Fruit fly (Drosophila melanogaster) whole organism, embryonic: ENCODE data around the gene Glt.

ENCODE experiments used
- Atf3 ChIP-seq: fragments of 200-800 bp; sonication (Bioruptor generic); optimal IDR thresholded peaks from 3 replicates; lab custom pipeline; 2016; ENCODE audit warnings: missing biosample characterization, missing genetic modification characterization
- BEAF-32 ChIP-seq: fragments of 200-800 bp; sonication (Bioruptor generic); optimal IDR thresholded peaks from 3 replicates; lab custom pipeline; 2017; ENCODE audit warnings: missing biosample characterization, missing genetic modification characterization, mild to moderate bottlenecking, moderate library complexity, missing genetic modification reagents
- CG10543 ChIP-seq: fragments of 200-800 bp; sonication (Bioruptor generic); optimal IDR thresholded peaks from 3 replicates; lab custom pipeline; 2017; ENCODE audit warnings: missing biosample characterization, mild to moderate bottlenecking, missing genetic modification characterization, moderate library complexity
- CG12391 ChIP-seq: fragments of 200-800 bp; sonication (Bioruptor generic); optimal IDR thresholded peaks from 3 replicates; lab custom pipeline; 2018; ENCODE audit warnings: missing biosample characterization, mild to moderate bottlenecking, missing genetic modification characterization, moderate library complexity
- CG12659 ChIP-seq: fragments of 200-800 bp; sonication (Bioruptor generic); optimal IDR thresholded peaks from 3 replicates; lab custom pipeline; 2017; ENCODE audit warnings: mild to moderate bottlenecking, missing biosample characterization, missing genetic modification reagents, missing genetic modification characterization
- CG13287 ChIP-seq: fragments of 200-800 bp; sonication (Bioruptor generic); IDR thresholded peaks from 2 replicates; pipeline ENCODE4 v1.3.6; 2022; ENCODE audit warnings: missing biosample characterization, missing genetic modification characterization; ENCODE audit not compliant: partially characterized antibody
- CG13424 ChIP-seq: fragments of 200-800 bp; sonication (Bioruptor generic); optimal IDR thresholded peaks from 2 replicates; lab custom pipeline; 2019; ENCODE audit warnings: missing biosample characterization, mild to moderate bottlenecking, missing genetic modification characterization, moderate library complexity
- CG13775 ChIP-seq: fragments of 200-800 bp; sonication (Bioruptor generic); optimal IDR thresholded peaks from 3 replicates; lab custom pipeline; 2017; ENCODE audit warnings: missing biosample characterization, mild to moderate bottlenecking, missing genetic modification characterization
- CG14050 ChIP-seq: fragments of 200-800 bp; sonication (Bioruptor generic); IDR thresholded peaks from 3 replicates; pipeline ENCODE4 v1.3.6; 2022; ENCODE audit warnings: missing biosample characterization, missing genetic modification characterization
- CG14860 ChIP-seq: fragments of 200-800 bp; sonication (Bioruptor generic); IDR thresholded peaks from 3 replicates; pipeline ENCODE4 v1.3.6; 2022; ENCODE audit warnings: missing biosample characterization, missing genetic modification characterization; ENCODE audit not compliant: partially characterized antibody
- CG15073 ChIP-seq: fragments of 200-800 bp; sonication (Bioruptor generic); optimal IDR thresholded peaks from 2 replicates; lab custom pipeline; 2016; ENCODE audit warnings: missing biosample characterization, missing genetic modification characterization
- CG1529 ChIP-seq: fragments of 200-800 bp; sonication (Bioruptor generic); optimal IDR thresholded peaks from 3 replicates; lab custom pipeline; 2018; ENCODE audit warnings: missing biosample characterization, missing genetic modification characterization
- CG16813 ChIP-seq: fragments of 200-800 bp; sonication (Bioruptor generic); IDR thresholded peaks from 3 replicates; pipeline ENCODE4 v1.3.6; 2022; ENCODE audit warnings: missing biosample characterization, missing genetic modification characterization; ENCODE audit not compliant: partially characterized antibody
- CG17829 ChIP-seq: fragments of 200-800 bp; optimal IDR thresholded peaks from 2 replicates; lab custom pipeline; 2019; ENCODE audit warnings: missing biosample characterization, mild to moderate bottlenecking, missing genetic modification characterization, moderate library complexity
- CG18011 ChIP-seq: fragments of 200-800 bp; sonication (Bioruptor generic); optimal IDR thresholded peaks from 2 replicates; lab custom pipeline; 2017; ENCODE audit warnings: missing biosample characterization, missing genetic modification characterization, mild to moderate bottlenecking, moderate library complexity, missing genotype
- CG2678 ChIP-seq: fragments of 200-800 bp; sonication (Bioruptor generic); optimal IDR thresholded peaks from 3 replicates; lab custom pipeline; 2019; ENCODE audit warnings: missing biosample characterization, mild to moderate bottlenecking, missing genetic modification characterization, moderate library complexity
- CG30431 ChIP-seq: fragments of 200-800 bp; sonication (Bioruptor generic); optimal IDR thresholded peaks from 2 replicates; lab custom pipeline; 2017; ENCODE audit warnings: missing biosample characterization, missing genetic modification characterization
- CG32767 ChIP-seq: fragments of 200-800 bp; sonication (Bioruptor generic); IDR thresholded peaks from 2 replicates; pipeline ENCODE4 v1.3.6; 2022; ENCODE audit warnings: missing biosample characterization, missing genetic modification characterization
- CG6765 ChIP-seq: fragments of 200-800 bp; sonication (Bioruptor generic); optimal IDR thresholded peaks from 3 replicates; lab custom pipeline; 2017; ENCODE audit warnings: missing biosample characterization, mild to moderate bottlenecking, missing genetic modification characterization
- CG7372 ChIP-seq: fragments of 200-800 bp; sonication (Bioruptor generic); IDR thresholded peaks from 2 replicates; pipeline ENCODE4 v1.3.6; 2022; ENCODE audit warnings: missing biosample characterization, missing genetic modification characterization
- CG7928 ChIP-seq: fragments of 200-800 bp; sonication (Bioruptor generic); optimal IDR thresholded peaks from 2 replicates; lab custom pipeline; 2017; ENCODE audit warnings: missing biosample characterization, mild to moderate bottlenecking, missing genetic modification characterization
- CG8944 ChIP-seq: fragments of 200-800 bp; sonication (Bioruptor generic); optimal IDR thresholded peaks from 3 replicates; lab custom pipeline; 2016; ENCODE audit warnings: missing biosample characterization, missing genetic modification characterization
- CG9215 ChIP-seq: fragments of 200-800 bp; sonication (Bioruptor generic); IDR thresholded peaks from 2 replicates; pipeline ENCODE4 v1.3.6; 2022; ENCODE audit warnings: missing biosample characterization, missing genetic modification characterization
- CoRest ChIP-seq: fragments of 200-800 bp; sonication (Bioruptor generic); optimal IDR thresholded peaks from 3 replicates; lab custom pipeline; 2018; ENCODE audit warnings: missing biosample characterization, mild to moderate bottlenecking, missing genetic modification characterization, moderate library complexity
- D19A ChIP-seq: fragments of 200-800 bp; optimal IDR thresholded peaks from 3 replicates; lab custom pipeline; 2019; ENCODE audit warnings: missing biosample characterization, mild to moderate bottlenecking, missing genetic modification characterization, moderate library complexity
- Dll ChIP-seq: fragments of 200-800 bp; sonication (Bioruptor generic); IDR thresholded peaks from 4 replicates; pipeline ENCODE4 v1.3.6; 2022; ENCODE audit warnings: missing biosample characterization, missing genetic modification characterization; ENCODE audit not compliant: partially characterized antibody
- Dp ChIP-seq: fragments of 200-800 bp; sonication (Bioruptor generic); optimal IDR thresholded peaks from 2 replicates; lab custom pipeline; 2018; ENCODE audit warnings: missing biosample characterization, mild to moderate bottlenecking, missing genetic modification characterization, moderate library complexity
- Dref ChIP-seq: fragments of 200-800 bp; sonication (Bioruptor generic); IDR thresholded peaks from 2 replicates; pipeline ENCODE4 v1.3.6; 2022; ENCODE audit warnings: missing biosample characterization, missing genetic modification characterization
- Drgx ChIP-seq: fragments of 200-800 bp; sonication (Bioruptor generic); IDR thresholded peaks from 2 replicates; pipeline ENCODE4 v1.3.6; 2022; ENCODE audit warnings: missing biosample characterization, missing genetic modification characterization
- Ets65A ChIP-seq: fragments of 200-800 bp; sonication (Bioruptor generic); peaks from one replicate; lab custom pipeline; 2016; ENCODE audit warnings: missing biosample characterization, missing genetic modification characterization
- H2.0 ChIP-seq: fragments of 200-800 bp; sonication (Bioruptor generic); IDR thresholded peaks from 2 replicates; pipeline ENCODE4 v1.3.6; 2022; ENCODE audit warnings: missing biosample characterization, missing genetic modification characterization
- HLH54F ChIP-seq: fragments of 200-800 bp; sonication (Bioruptor generic); optimal IDR thresholded peaks from 3 replicates; lab custom pipeline; 2016; ENCODE audit warnings: missing biosample characterization, missing genetic modification characterization
- Usf ChIP-seq: fragments of 200-800 bp; sonication (Bioruptor generic); optimal IDR thresholded peaks from 2 replicates; lab custom pipeline; 2017; ENCODE audit warnings: missing genotype, missing biosample characterization, missing genetic modification characterization
- YL-1 ChIP-seq: fragments of 200-800 bp; sonication (Bioruptor generic); optimal IDR thresholded peaks from 3 replicates; lab custom pipeline; 2017; ENCODE audit warnings: missing biosample characterization, mild to moderate bottlenecking, missing genetic modification characterization
- ash1 ChIP-seq: fragments of 200-800 bp; sonication (Bioruptor generic); optimal IDR thresholded peaks from 2 replicates; lab custom pipeline; 2018; ENCODE audit warnings: missing biosample characterization, mild to moderate bottlenecking, missing genetic modification characterization
- crc ChIP-seq: fragments of 200-800 bp; sonication (Bioruptor generic); optimal IDR thresholded peaks from 2 replicates; lab custom pipeline; 2016; ENCODE audit warnings: missing biosample characterization, missing genetic modification characterization
- crp ChIP-seq, 2 experiments: fragments of 200-800 bp; sonication (Bioruptor generic); optimal IDR thresholded peaks; 2 replicates in 1 of 2; 3 replicates in 1 of 2; lab custom pipeline; 2017; ENCODE audit warnings: missing biosample characterization in 2 of 2, missing genetic modification characterization in 2 of 2, mild to moderate bottlenecking in 1 of 2, moderate library complexity in 1 of 2
- cwo ChIP-seq: fragments of 200-800 bp; sonication (Bioruptor generic); optimal IDR thresholded peaks from 3 replicates; lab custom pipeline; 2017; ENCODE audit warnings: missing biosample characterization, missing genetic modification characterization, mild to moderate bottlenecking, moderate library complexity, missing genetic modification reagents
- dmrt11E ChIP-seq: fragments of 200-800 bp; sonication (Bioruptor generic); optimal IDR thresholded peaks from 3 replicates; lab custom pipeline; 2018; ENCODE audit warnings: missing biosample characterization, mild to moderate bottlenecking, missing genetic modification characterization, moderate library complexity
- ewg ChIP-seq: fragments of 200-800 bp; sonication (Bioruptor generic); optimal IDR thresholded peaks from 3 replicates; lab custom pipeline; 2017; ENCODE audit warnings: mild to moderate bottlenecking, missing biosample characterization, missing genetic modification reagents, missing genetic modification characterization
- gsb ChIP-seq: fragments of 200-800 bp; sonication (Bioruptor generic); IDR thresholded peaks from 2 replicates; pipeline ENCODE4 v1.3.6; 2022; ENCODE audit warnings: missing biosample characterization, missing genetic modification characterization
- kay ChIP-seq: fragments of 200-800 bp; sonication (Bioruptor generic); optimal IDR thresholded peaks from 2 replicates; lab custom pipeline; 2016; ENCODE audit warnings: missing biosample characterization, missing genetic modification characterization
- knrl ChIP-seq: fragments of 200-800 bp; sonication (Bioruptor generic); IDR thresholded peaks from 3 replicates; pipeline ENCODE4 v1.3.6; 2022; ENCODE audit warnings: missing biosample characterization, missing genetic modification characterization; ENCODE audit not compliant: partially characterized antibody
- maf-S ChIP-seq: fragments of 200-800 bp; sonication (Bioruptor generic); optimal IDR thresholded peaks from 2 replicates; lab custom pipeline; 2016; ENCODE audit warnings: missing biosample characterization, missing genetic modification characterization
- pfk ChIP-seq: fragments of 200-800 bp; sonication (Bioruptor generic); optimal IDR thresholded peaks from 2 replicates; lab custom pipeline; 2018; ENCODE audit warnings: missing biosample characterization, mild to moderate bottlenecking, missing genetic modification characterization, moderate library complexity
- ranshi ChIP-seq: fragments of 200-800 bp; sonication (Bioruptor generic); IDR thresholded peaks from 2 replicates; pipeline ENCODE4 v1.3.6; 2022; ENCODE audit warnings: missing biosample characterization, missing genetic modification characterization
- ssp ChIP-seq: fragments of 200-800 bp; sonication (Bioruptor generic); IDR thresholded peaks from 2 replicates; pipeline ENCODE4 v1.3.6; 2022; ENCODE audit warnings: missing biosample characterization, missing genetic modification characterization
- tna ChIP-seq: fragments of 200-800 bp; sonication (Bioruptor generic); IDR thresholded peaks from 2 replicates; pipeline ENCODE4 v1.3.6; 2022; ENCODE audit warnings: missing biosample characterization, missing genetic modification characterization; ENCODE audit not compliant: partially characterized antibody
- z ChIP-seq: fragments of 200-800 bp; sonication (Bioruptor generic); IDR thresholded peaks from 3 replicates; pipeline ENCODE4 v1.3.6; 2022; ENCODE audit warnings: missing biosample characterization, missing genetic modification characterization

Glt gene

dm6 chr2L:8683261-8684042 is 11.0 kb downstream of the Glt start (continued):
- TF ChIP-seq CG13775 (GFP tag; lab: Kevin White, UChicago) (no peak), D19A (tag; lab: Kevin White, UChicago) (no peak), crp (GFP tag; optimal IDR thresholded peaks at IDR 0.05; lab: Kevin White, UChicago) (no peak), Ets65A (GFP tag; lab: Kevin White, UChicago) (no peak), cwo (GFP tag; lab: Kevin White, UChicago) (no peak), Drgx (GFP tag; lab: Robert Waterston, UW) (no peak), ash1 (GFP tag; lab: Kevin White, UChicago) (no peak), dmrt11E (tag; lab: Kevin White, UChicago) (no peak), crc (GFP tag; lab: Kevin White, UChicago) (no peak), CoRest (tag; lab: Kevin White, UChicago) (no peak), CG10543 (GFP tag; lab: Kevin White, UChicago) (no peak), gsb (GFP tag; lab: Robert Waterston, UW) (no peak), CG16813 (GFP tag; lab: Robert Waterston, UW) (peak; percentile 87), CG13287 (GFP tag; lab: Robert Waterston, UW) (peak; percentile 10; the same call in 1 of the 2 replicates), maf-S (no peak), tna (peak; percentile 84), CG7928 (GFP tag; lab: Kevin White, UChicago) (no peak), Usf (GFP tag; lab: Kevin White, UChicago) (no peak), Dll (0 out of 4 replicates have a peak, but pooled peaks have one; percentile 57), HLH54F (no peak), kay (GFP tag; lab: Kevin White, UChicago) (no peak), knrl (GFP tag; lab: Robert Waterston, UW) (peak; percentile 61; the same call in 2 of the 3 replicates), CG14860 (GFP tag; lab: Robert Waterston, UW) (peak; percentile 81), Dp (no peak), BEAF-32 (GFP tag; lab: Kevin White, UChicago) (no peak), CG2678 (no peak), CG6765 (GFP tag; lab: Kevin White, UChicago) (no peak), CG7372 (GFP tag; lab: Robert Waterston, UW) (no peak), CG30431 (no peak), pfk (no peak), CG12659 (GFP tag; lab: Kevin White, UChicago) (no peak), Atf3 (GFP tag; lab: Kevin White, UChicago) (no peak), CG32767 (GFP tag; lab: Robert Waterston, UW) (no peak), CG1529 (GFP tag; lab: Kevin White, UChicago) (no peak), ranshi (no peak), H2.0 (GFP tag; lab: Robert Waterston, UW) (no peak), CG13424 (tag; lab: Kevin White, UChicago) (no peak), CG8944 (GFP tag; lab: Kevin White, UChicago) (no peak), CG9215 (GFP tag; lab: Robert Waterston, UW) (no peak), CG15073 (GFP tag; lab: Kevin White, UChicago) (no peak), ewg (GFP tag; lab: Kevin White, UChicago) (no peak), Dref (GFP tag; lab: Robert Waterston, UW) (no peak), YL-1 (no peak), CG14050 (GFP tag; lab: Robert Waterston, UW) (no peak), CG18011 (GFP tag; lab: Kevin White, UChicago) (no peak), CG17829 (no peak), CG12391 (tag; lab: Kevin White, UChicago) (peak; percentile 4), ssp (GFP tag; lab: Robert Waterston, UW) (no peak), z (no peak)
